Worm (Caenorhabditis elegans): Measurements from ENCODE around the gene srbc-16.

- TF ChIP-seq fkh-10 (GFP tag; optimal IDR thresholded peaks at IDR 0.05) (no peak), ama-1 (optimal IDR thresholded peaks at IDR 0.05) (no peak), fos-1 (tag; optimal IDR thresholded peaks at IDR 0.05) (no peak), egl-27 (tag; optimal IDR thresholded peaks at IDR 0.05) (no peak), lin-39 (tag; optimal IDR thresholded peaks at IDR 0.05) (no peak), zag-1 (tag; optimal IDR thresholded peaks at IDR 0.05) (no peak), elt-2 (tag; optimal IDR thresholded peaks at IDR 0.05) (no peak), daf-12 (tag; optimal IDR thresholded peaks at IDR 0.05) (no peak), snpc-4 (tag; optimal IDR thresholded peaks at IDR 0.05) (no peak), elt-1 (tag; optimal IDR thresholded peaks at IDR 0.05) (no peak), mdl-1 (tag; optimal IDR thresholded peaks at IDR 0.05) (no peak), sea-2 (GFP tag; optimal IDR thresholded peaks at IDR 0.05) (no peak), ceh-16 (tag; optimal IDR thresholded peaks at IDR 0.05) (no peak), unc-39 (tag; optimal IDR thresholded peaks at IDR 0.05) (no peak)
Measured at ce11 chrV:2156830-2157229, 25.0 kb upstream of the srbc-16 start, which contains the start of gene srbc-22.

Data from whole organism, L3 larva.